Worm (Caenorhabditis elegans): ENCODE measurements around the gene smu-2.

- TF ChIP-seq ama-1 (optimal IDR thresholded peaks at IDR 0.05) (no peak), isw-1 (GFP tag; IDR thresholded peaks at IDR 0.05) (no peak)
These were observed 29.8 kb upstream of the smu-2 start, which contains the start of gene C16C8.12 for ce11 chrII:3452421-3452820.
